Worm (Caenorhabditis elegans) whole organism, L4/young adult: Measurements from ENCODE around the gene D2096.10.

Source experiments
- W03F9.2 ChIP-seq: fragments of 150-350 bp; optimal IDR thresholded peaks from 2 replicates; lab custom pipeline; 2014; ENCODE audit warnings: missing biosample characterization, missing genetic modification characterization
- him-1 ChIP-seq: sonication (generic microtip); optimal IDR thresholded peaks from 2 replicates; lab custom pipeline; 2016; ENCODE audit warnings: missing genotype, missing genetic modification reagents, missing genetic modification characterization, missing compliant biosample characterization

DNA sequence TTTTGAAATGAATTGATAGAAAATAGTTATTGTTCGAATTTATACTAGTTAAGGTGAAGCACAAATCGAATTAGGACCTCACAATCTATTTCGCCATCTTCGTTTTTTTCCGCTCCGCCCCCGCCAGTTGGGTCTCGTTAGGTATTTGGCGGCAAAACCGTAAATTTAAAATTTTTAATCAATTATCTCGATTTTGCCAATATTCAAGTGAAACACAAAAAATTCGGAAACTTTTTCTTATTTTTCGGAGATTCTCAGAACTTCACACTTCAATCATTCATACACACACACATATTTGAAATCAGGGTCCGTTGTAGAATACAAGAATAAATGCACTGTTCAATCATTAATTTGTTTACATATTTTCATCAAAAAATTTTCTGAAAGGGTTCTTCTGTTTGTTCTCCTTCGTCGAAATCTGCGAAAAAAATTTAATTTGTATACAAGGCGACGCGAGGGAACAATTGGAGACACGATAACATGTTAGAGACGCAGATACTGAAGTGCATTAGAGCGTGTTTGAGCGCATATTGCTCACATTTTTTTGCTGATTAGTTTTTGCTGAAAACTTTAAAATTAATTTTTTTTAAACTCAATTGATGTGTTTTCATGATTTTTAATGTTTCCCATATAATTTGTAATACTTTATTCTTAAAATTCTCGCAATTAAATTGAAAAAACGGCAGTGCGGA, 29.2 kb downstream of the D2096.10 start, which contains the start of gene D2096.5:
- TF ChIP-seq W03F9.2 (tag; lab: Kevin White, UChicago) (no peak), him-1 (no peak)
